Worm (Caenorhabditis elegans): ENCODE data around the gene C53D6.6.

ce11 chrIV:8992786-8993185, 39.7 kb downstream of the C53D6.6 start, which contains the start of gene mltn-12:
- no peak for TF ChIP-seq madf-8 (GFP tag; conservative IDR thresholded peaks at IDR 0.05)
- TF ChIP-seq lin-54 (GFP tag; optimal IDR thresholded peaks at IDR 0.05): no peak
- TF ChIP-seq ztf-28 (GFP tag; IDR thresholded peaks at IDR 0.05): no peak
- no peak for TF ChIP-seq lag-1 (GFP tag; IDR thresholded peaks at IDR 0.05)
- no peak for TF ChIP-seq ceh-79 (tag; optimal IDR thresholded peaks at IDR 0.05)
- TF ChIP-seq atf-7 (tag; optimal IDR thresholded peaks at IDR 0.05): no peak
- no peak for TF ChIP-seq Y53G8AR.9 (GFP tag; conservative IDR thresholded peaks at IDR 0.05)
- TF ChIP-seq F57C9.4 (tag; optimal IDR thresholded peaks at IDR 0.05): no peak
